Worm (Caenorhabditis elegans): ENCODE measurements around the gene dnj-19.

DNA sequence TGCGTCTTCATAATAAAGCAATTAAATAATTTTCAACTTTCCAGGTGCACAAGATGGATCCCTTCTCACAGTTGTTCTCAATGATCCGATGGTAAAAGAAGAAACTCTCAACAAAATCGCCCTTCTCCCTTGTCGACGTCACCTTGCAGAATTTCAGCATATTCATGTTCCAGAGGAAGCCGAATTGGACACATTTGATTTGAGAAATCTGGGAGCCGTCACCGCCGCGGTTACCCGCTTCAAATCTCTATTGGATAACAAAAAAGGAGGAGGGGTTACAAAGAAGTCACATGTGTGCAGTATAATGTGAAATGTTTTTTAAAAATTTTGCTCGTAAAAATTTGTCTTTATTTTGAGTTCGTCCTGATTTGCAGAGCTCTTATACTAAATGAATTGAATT lies 2.0 kb downstream of the dnj-19 start:
- TF ChIP-seq F37B4.10 (GFP tag; IDR thresholded peaks at IDR 0.05) (no peak), sdz-38 (tag; optimal IDR thresholded peaks at IDR 0.05) (no peak), ztf-22 (GFP tag; optimal IDR thresholded peaks at IDR 0.05) (no peak), efl-1 (GFP tag; optimal IDR thresholded peaks at IDR 0.05) (no peak), nhr-90 (tag; optimal IDR thresholded peaks at IDR 0.05) (no peak), F57A8.1 (GFP tag; optimal IDR thresholded peaks at IDR 0.05) (no peak), sptf-2 (GFP tag; optimal IDR thresholded peaks at IDR 0.05) (no peak)
